Fruit fly (Drosophila melanogaster): Measurements from ENCODE around the gene Plzf.
"Not testable (repeated sequence)": the region's sequence is repeated elsewhere in the genome, so short reads cannot be mapped to it uniquely, and the experiment has no call there.

The Plzf gene

DNA sequence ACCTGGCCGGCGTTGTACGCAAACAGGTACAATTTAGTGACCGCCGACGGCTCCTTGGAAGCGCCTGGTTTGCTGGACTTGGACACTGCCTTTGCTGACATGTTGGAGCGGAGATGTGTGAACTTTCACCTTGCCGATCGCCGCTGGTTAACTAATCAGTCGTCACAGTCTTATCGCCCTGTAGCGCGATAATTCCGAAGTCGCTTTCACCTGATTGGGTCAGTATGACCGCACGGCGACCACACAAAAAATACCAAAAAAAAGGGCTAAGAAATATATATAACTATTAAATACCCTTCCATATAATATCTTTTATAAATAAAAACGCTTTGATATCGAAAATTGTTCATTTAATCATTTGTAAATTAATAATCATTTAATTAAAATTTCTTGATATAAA is 46.7 kb downstream of the Plzf start, which contains the start of gene Hacd1:
Gene Hacd1, minus strand, starts transcription at position 216 of the 400 bp plus-strand sequence.
- TF ChIP-seq CG34367 (tag; optimal IDR thresholded peaks at IDR 0.05) (no peak), CG4496 (GFP tag; IDR thresholded peaks at IDR 0.05) (no peak), Pif1A (GFP tag; optimal IDR thresholded peaks at IDR 0.05) (no peak), gl (tag; optimal IDR thresholded peaks at IDR 0.05) (no peak), CG8301 (tag; optimal IDR thresholded peaks at IDR 0.05) (no peak), EcR (GFP tag; optimal IDR thresholded peaks at IDR 0.05) (no peak), rn (GFP tag; IDR thresholded peaks at IDR 0.05) (no peak), CG15710 (tag; optimal IDR thresholded peaks at IDR 0.05) (no peak), CG12605 (GFP tag; IDR thresholded peaks at IDR 0.05) (no peak), CG32121 (GFP tag; IDR thresholded peaks at IDR 0.05) (no peak), fd96Ca (GFP tag; IDR thresholded peaks at IDR 0.05) (no peak), Ets98B (GFP tag; IDR thresholded peaks at IDR 0.05) (no peak), D1 (tag; optimal IDR thresholded peaks at IDR 0.05) (no peak)

DNA sequence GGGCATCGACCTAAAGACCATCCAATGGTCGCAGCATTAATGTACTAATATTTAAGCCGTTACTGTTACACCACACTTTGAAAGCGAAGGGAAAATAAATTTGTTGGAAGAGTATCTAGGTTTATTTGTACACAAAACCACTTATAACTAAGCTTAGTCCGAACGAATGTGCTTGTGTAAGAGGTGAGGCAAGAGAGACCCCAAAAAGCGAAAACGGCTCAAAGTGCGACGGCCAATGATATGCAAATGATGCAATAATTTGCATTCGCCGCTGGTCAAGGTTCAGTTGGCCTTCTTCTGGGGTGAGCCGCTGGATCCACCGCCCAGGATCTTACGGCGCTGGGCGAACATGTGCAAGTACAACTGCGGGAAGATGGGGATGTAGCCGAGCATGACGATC is 47.6 kb downstream of the Plzf start:
- TF ChIP-seq EcR (GFP tag; optimal IDR thresholded peaks at IDR 0.05): peak; percentile 24
- no peak for TF ChIP-seq Pif1A (GFP tag; optimal IDR thresholded peaks at IDR 0.05)

DNA sequence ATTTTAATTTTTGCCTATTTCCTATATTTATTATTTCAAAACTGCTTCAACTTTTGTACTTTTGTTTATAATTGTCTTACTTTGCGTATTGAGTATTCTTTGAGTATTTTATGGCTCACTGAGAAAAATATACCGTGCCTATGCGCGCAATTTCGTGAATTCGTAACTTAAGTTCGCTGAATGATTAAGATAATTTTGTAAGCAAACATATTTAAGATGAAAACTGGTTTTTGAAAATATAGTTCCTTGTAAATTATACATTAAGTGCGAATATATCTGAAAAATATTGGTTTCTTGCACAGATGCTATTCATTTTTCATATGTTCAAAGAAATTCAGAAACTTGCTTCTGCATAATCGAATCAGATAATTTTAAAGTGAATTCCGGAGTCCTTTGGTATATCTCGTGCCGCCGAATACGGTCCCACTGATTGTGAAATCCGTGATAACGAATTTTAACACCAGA is 49.4 kb downstream of the Plzf start, which contains the start of the genes CG18787 and Nfs1:
Gene CG18787, minus strand, starts transcription at position 101 of the 465 bp plus-strand sequence.
Gene Nfs1, plus strand, starts transcription at position 415 of the 465 bp plus-strand sequence.
- TF ChIP-seq rn (GFP tag; IDR thresholded peaks at IDR 0.05); CG4496 (GFP tag; IDR thresholded peaks at IDR 0.05); D1 (tag; optimal IDR thresholded peaks at IDR 0.05): not testable (repeated sequence)

Measured in whole organism, pupa.